Worm (Caenorhabditis elegans): ENCODE data around the gene Y57G11C.52.
A peak's percentile ranks its signal among the peaks of the same experiment; 100 is the strongest.

The Y57G11C.52 gene

ce11 chrIV:14829026-14829425 lies 24.8 kb upstream of the Y57G11C.52 start, which contains the start of gene hhat-2:
Gene hhat-2, minus strand, starts transcription at chrIV:14829126.
- TF ChIP-seq F13H6.1 (tag; optimal IDR thresholded peaks at IDR 0.05) (no peak), lin-39 (tag; optimal IDR thresholded peaks at IDR 0.05) (no peak), lin-13 (GFP tag; optimal IDR thresholded peaks at IDR 0.05) (no peak), lin-11 (tag; optimal IDR thresholded peaks at IDR 0.05) (no peak), ztf-1 (GFP tag; conservative IDR thresholded peaks at IDR 0.05) (no peak), unc-62 (GFP tag; optimal IDR thresholded peaks at IDR 0.05) (no peak), ztf-4 (tag; optimal IDR thresholded peaks at IDR 0.05) (no peak), sem-4 (tag; optimal IDR thresholded peaks at IDR 0.05) (no peak), lsy-2 (tag; optimal IDR thresholded peaks at IDR 0.05) (no peak), elt-3 (tag; optimal IDR thresholded peaks at IDR 0.05) (no peak)

ce11 chrIV:14833537-14833936 lies 20.3 kb upstream of the Y57G11C.52 start:
- TF ChIP-seq nhr-25 (tag; optimal IDR thresholded peaks at IDR 0.05) (no peak), nhr-129 (tag; optimal IDR thresholded peaks at IDR 0.05) (peak; percentile 60), nhr-11 (tag; optimal IDR thresholded peaks at IDR 0.05) (no peak), fos-1 (tag; optimal IDR thresholded peaks at IDR 0.05) (peak; percentile 32), ama-1 (optimal IDR thresholded peaks at IDR 0.05) (no peak)

- TF ChIP-seq R02D3.7 (tag; optimal IDR thresholded peaks at IDR 0.05) = no peak
- no peak for TF ChIP-seq ZK546.5 (tag; optimal IDR thresholded peaks at IDR 0.05)
- TF ChIP-seq nhr-11 (tag; optimal IDR thresholded peaks at IDR 0.05) = no peak
- no peak for TF ChIP-seq unc-62 (GFP tag; optimal IDR thresholded peaks at IDR 0.05)
- TF ChIP-seq F13H6.1 (tag; optimal IDR thresholded peaks at IDR 0.05) = no peak
- TF ChIP-seq elt-3 (tag; optimal IDR thresholded peaks at IDR 0.05) = no peak
- TF ChIP-seq skn-1 (tag; optimal IDR thresholded peaks at IDR 0.05) = no peak
- TF ChIP-seq unc-39 (tag; optimal IDR thresholded peaks at IDR 0.05) = no peak
- no peak for TF ChIP-seq blmp-1 (tag; optimal IDR thresholded peaks at IDR 0.05; ENCODE audit: insufficient read depth)
- no peak for TF ChIP-seq nhr-21 (tag; optimal IDR thresholded peaks at IDR 0.05)
- no peak for TF ChIP-seq ama-1 (optimal IDR thresholded peaks at IDR 0.05)
- no peak for TF ChIP-seq zag-1 (tag; optimal IDR thresholded peaks at IDR 0.05)
- no peak for TF ChIP-seq egl-27 (tag; optimal IDR thresholded peaks at IDR 0.05)
- TF ChIP-seq unc-55 (GFP tag; optimal IDR thresholded peaks at IDR 0.05) = peak; percentile 58
- TF ChIP-seq nhr-77 (tag; optimal IDR thresholded peaks at IDR 0.05) = no peak
- TF ChIP-seq nhr-23 (tag; optimal IDR thresholded peaks at IDR 0.05) = no peak
- peak in 1 of 2 experiments; percentile 65 for TF ChIP-seq lsy-2 (tag; optimal IDR thresholded peaks at IDR 0.05)
- TF ChIP-seq sma-3 (GFP tag; optimal IDR thresholded peaks at IDR 0.05) = no peak
- no peak for TF ChIP-seq elt-1 (tag; optimal IDR thresholded peaks at IDR 0.05)
- peak; percentile 61 for TF ChIP-seq C34F6.9 (tag; optimal IDR thresholded peaks at IDR 0.05)
- TF ChIP-seq Y55F3AM.14 (GFP tag; optimal IDR thresholded peaks at IDR 0.05) = no peak
- TF ChIP-seq dmd-4 (tag; optimal IDR thresholded peaks at IDR 0.05) = no peak
- TF ChIP-seq nhr-10 (tag; optimal IDR thresholded peaks at IDR 0.05) = no peak
- no peak for TF ChIP-seq nhr-237 (tag; optimal IDR thresholded peaks at IDR 0.05)
- peak; percentile 42 for TF ChIP-seq crh-2 (tag; optimal IDR thresholded peaks at IDR 0.05)
- TF ChIP-seq peb-1 (tag; optimal IDR thresholded peaks at IDR 0.05) = no peak
- peak; percentile 7 for TF ChIP-seq lin-13 (GFP tag; optimal IDR thresholded peaks at IDR 0.05)
- no peak for TF ChIP-seq aly-2 (tag; optimal IDR thresholded peaks at IDR 0.05)
- TF ChIP-seq mab-5 (tag; optimal IDR thresholded peaks at IDR 0.05) = peak; percentile 43
- TF ChIP-seq ztf-11 (tag; optimal IDR thresholded peaks at IDR 0.05) = no peak
- TF ChIP-seq gmeb-1 (tag; optimal IDR thresholded peaks at IDR 0.05) = no peak
- TF ChIP-seq lin-11 (tag; optimal IDR thresholded peaks at IDR 0.05) = no peak
- no peak for TF ChIP-seq nhr-25 (tag; optimal IDR thresholded peaks at IDR 0.05)
- TF ChIP-seq sem-4 (tag; optimal IDR thresholded peaks at IDR 0.05) = no peak
- TF ChIP-seq snpc-4 (tag; optimal IDR thresholded peaks at IDR 0.05) = no peak
- no peak for TF ChIP-seq ceh-16 (tag; optimal IDR thresholded peaks at IDR 0.05)
- TF ChIP-seq ztf-1 (GFP tag; conservative IDR thresholded peaks at IDR 0.05) = no peak
- TF ChIP-seq mbf-1 (tag; optimal IDR thresholded peaks at IDR 0.05) = no peak
- peak; percentile 72 for TF ChIP-seq nhr-129 (tag; optimal IDR thresholded peaks at IDR 0.05)
- TF ChIP-seq nhr-6 (tag; optimal IDR thresholded peaks at IDR 0.05) = no peak
- TF ChIP-seq sma-9 (GFP tag; optimal IDR thresholded peaks at IDR 0.05) = no peak
- no peak for TF ChIP-seq sma-9 (tag; optimal IDR thresholded peaks at IDR 0.05)
These were observed 16.9 kb upstream of the Y57G11C.52 start, which contains the start of gene Y57G11C.22 for ce11 chrIV:14836885-14837284. Gene Y57G11C.22, plus strand, starts transcription at chrIV:14837211.

Measured in whole organism, L2 larva.